Fruit fly (Drosophila melanogaster): ENCODE results near the gene strat.

strat gene

dm6 chr2L:8365701-8366643, 45.8 kb downstream of the strat start, which contains the start of gene Pp2A-29B (continued):
- TF ChIP-seq Trl (optimal IDR thresholded peaks at IDR 0.05) = no peak
- TF ChIP-seq Trl (GFP tag; optimal IDR thresholded peaks at IDR 0.05) = peak; percentile 3
- peak; percentile 4 for TF ChIP-seq Hmr (GFP tag; optimal IDR thresholded peaks at IDR 0.05)
- no peak for TF ChIP-seq CG3065 (GFP tag; optimal IDR thresholded peaks at IDR 0.05)
- TF ChIP-seq pho (GFP tag; optimal IDR thresholded peaks at IDR 0.05) = no peak
- no peak for TF ChIP-seq CG12104 (GFP tag; optimal IDR thresholded peaks at IDR 0.05)
- TF ChIP-seq onecut (GFP tag; IDR thresholded peaks at IDR 0.05) = no peak
- peak; percentile 16 for TF ChIP-seq CG12155 (GFP tag; optimal IDR thresholded peaks at IDR 0.05)
- peak; percentile 12 for TF ChIP-seq tio (GFP tag; optimal IDR thresholded peaks at IDR 0.05)
- peak; percentile 19 for TF ChIP-seq D19A (tag; optimal IDR thresholded peaks at IDR 0.05)
- TF ChIP-seq CG7963 (GFP tag; IDR thresholded peaks at IDR 0.05; ENCODE audit: partially characterized antibody) = peak; percentile 95
- TF ChIP-seq phol (tag; optimal IDR thresholded peaks at IDR 0.05) = peak; percentile 92
- TF ChIP-seq CG30020 (tag; optimal IDR thresholded peaks at IDR 0.05) = peak; percentile 71
- TF ChIP-seq gsb-n (tag; optimal IDR thresholded peaks at IDR 0.05) = no peak
- TF ChIP-seq Stat92E (GFP tag; optimal IDR thresholded peaks at IDR 0.05) = peak in 1 of 3 experiments; percentile 14
- peak; percentile 28 for TF ChIP-seq CG17359 (tag; optimal IDR thresholded peaks at IDR 0.05)
- peak; percentile 80 for TF ChIP-seq trem (tag; optimal IDR thresholded peaks at IDR 0.05)
- TF ChIP-seq CG10462 (GFP tag; optimal IDR thresholded peaks at IDR 0.05) = peak; percentile 7
- TF ChIP-seq CG13775 (GFP tag; optimal IDR thresholded peaks at IDR 0.05) = peak; percentile 40
- TF ChIP-seq Hand (GFP tag; optimal IDR thresholded peaks at IDR 0.05) = peak; percentile 34
- no peak for TF ChIP-seq Dip2 (GFP tag; IDR thresholded peaks at IDR 0.05)
- TF ChIP-seq Gug (GFP tag; IDR thresholded peaks at IDR 0.05) = peak; percentile 8; the same call in 1 of the 4 replicates
- TF ChIP-seq CG10543 (GFP tag; optimal IDR thresholded peaks at IDR 0.05) = peak; percentile 52
- TF ChIP-seq CG17912 (GFP tag; optimal IDR thresholded peaks at IDR 0.05) = peak; percentile 7
- no peak for TF ChIP-seq CG14667 (GFP tag; IDR thresholded peaks at IDR 0.05)
- TF ChIP-seq unc-4 (GFP tag; IDR thresholded peaks at IDR 0.05; ENCODE audit: partially characterized antibody) = peak; percentile 98
- TF ChIP-seq exex (tag; optimal IDR thresholded peaks at IDR 0.05) = peak; percentile 35
- TF ChIP-seq CG6765 (GFP tag; optimal IDR thresholded peaks at IDR 0.05) = no peak
- no peak for TF ChIP-seq ken (GFP tag; IDR thresholded peaks at IDR 0.05)
- TF ChIP-seq CG9817 (tag; optimal IDR thresholded peaks at IDR 0.05) = peak; percentile 17
- TF ChIP-seq Sox102F (GFP tag; optimal IDR thresholded peaks at IDR 0.05) = no peak
- TF ChIP-seq Lim3 (GFP tag; IDR thresholded peaks at IDR 0.05) = no peak
- peak; percentile 73; the same call in 1 of the 2 replicates for TF ChIP-seq CG31441 (GFP tag; IDR thresholded peaks at IDR 0.05)
- TF ChIP-seq B-H2 (GFP tag; optimal IDR thresholded peaks at IDR 0.05) = peak; percentile 57
- TF ChIP-seq CG6272 (GFP tag; IDR thresholded peaks at IDR 0.05) = peak; percentile 38; the same call in 1 of the 2 replicates
- TF ChIP-seq bbx (GFP tag; IDR thresholded peaks at IDR 0.05; ENCODE audit: partially characterized antibody) = peak; percentile 98
- peak; percentile 15 for TF ChIP-seq CG2678 (tag; optimal IDR thresholded peaks at IDR 0.05)
- peak; percentile 44 for TF ChIP-seq Lhr (GFP tag; optimal IDR thresholded peaks at IDR 0.05)
- TF ChIP-seq Side (GFP tag; optimal IDR thresholded peaks at IDR 0.05) = no peak
- TF ChIP-seq Hr3 (GFP tag; optimal IDR thresholded peaks at IDR 0.05) = peak; percentile 51
- TF ChIP-seq Dek (tag; optimal IDR thresholded peaks at IDR 0.05) = peak; percentile 12
- no peak for TF ChIP-seq B-H1 (GFP tag; IDR thresholded peaks at IDR 0.05)
- no peak for TF ChIP-seq Fer2 (tag; optimal IDR thresholded peaks at IDR 0.05)
- TF ChIP-seq CG17385 (GFP tag; optimal IDR thresholded peaks at IDR 0.05) = peak; percentile 6
- peak; percentile 99 for TF ChIP-seq hbn (GFP tag; IDR thresholded peaks at IDR 0.05; ENCODE audit: partially characterized antibody)
- TF ChIP-seq nmo (GFP tag; optimal IDR thresholded peaks at IDR 0.05) = peak; percentile 78
- no peak for TF ChIP-seq dati (GFP tag; IDR thresholded peaks at IDR 0.05)
- TF ChIP-seq CG12942 (GFP tag; optimal IDR thresholded peaks at IDR 0.05) = no peak

Data from whole organism, embryonic.